Worm (Caenorhabditis elegans) whole organism, young adult: ENCODE data around the gene cyp-25A2.
A peak's percentile ranks its signal among the peaks of the same experiment; 100 is the strongest.

Experiments
- B0019.2 ChIP-seq: fragments of 200-800 bp; sonication (Bioruptor generic); conservative IDR thresholded peaks from 2 replicates; pipeline ENCODE4 v1.3.6; 2022; ENCODE audit warnings: missing genetic modification reagents, missing genetic modification characterization, missing compliant biosample characterization
- B0035.1 ChIP-seq: sonication (generic microtip); optimal IDR thresholded peaks from 2 replicates; lab custom pipeline; 2016; ENCODE audit warnings: missing genetic modification characterization, mild to moderate bottlenecking, missing compliant biosample characterization, missing genotype, missing genetic modification reagents
- B0336.3 ChIP-seq: fragments of 200-800 bp; sonication (Bioruptor generic); IDR thresholded peaks from 2 replicates; pipeline ENCODE4 v1.3.6; 2022; ENCODE audit warnings: missing genetic modification characterization, missing compliant biosample characterization
- D2030.7 ChIP-seq: fragments of 200-800 bp; sonication (Bioruptor generic); IDR thresholded peaks from 2 replicates; pipeline ENCODE4 v1.3.6; 2022; ENCODE audit warnings: missing genetic modification reagents, missing genetic modification characterization, missing compliant biosample characterization
- F10E7.11 ChIP-seq: sonication (generic microtip); optimal IDR thresholded peaks from 2 replicates; lab custom pipeline; 2017; ENCODE audit warnings: mild to moderate bottlenecking, missing genetic modification characterization, moderate library complexity, missing compliant biosample characterization
- F22D6.2 ChIP-seq: sonication (generic microtip); optimal IDR thresholded peaks from 2 replicates; lab custom pipeline; 2016; ENCODE audit warnings: mild to moderate bottlenecking, missing genetic modification characterization, missing compliant biosample characterization
- F33H1.4 ChIP-seq: fragments of 200-800 bp; sonication (Bioruptor generic); IDR thresholded peaks from 2 replicates; pipeline ENCODE4 v1.3.6; 2022; ENCODE audit warnings: missing genetic modification reagents, missing genetic modification characterization, missing compliant biosample characterization
- F52B5.7 ChIP-seq: sonication (generic microtip); optimal IDR thresholded peaks from 2 replicates; lab custom pipeline; 2016; ENCODE audit warnings: mild to moderate bottlenecking, missing genetic modification characterization, missing compliant biosample characterization
- F55B11.4 ChIP-seq: sonication (generic microtip); optimal IDR thresholded peaks from 2 replicates; lab custom pipeline; 2016; ENCODE audit warnings: missing compliant biosample characterization, missing genetic modification characterization, borderline replicate concordance; ENCODE audit not compliant: insufficient read depth
- K11D2.4 ChIP-seq: fragments of 200-800 bp; sonication (Bioruptor generic); IDR thresholded peaks from 2 replicates; pipeline ENCODE4 v1.3.6; 2022; ENCODE audit warnings: missing genetic modification reagents, missing genetic modification characterization, missing compliant biosample characterization
- K12H6.12 ChIP-seq: fragments of 200-800 bp; sonication (Bioruptor generic); optimal IDR thresholded peaks from 2 replicates; lab custom pipeline; 2018; ENCODE audit warnings: mild to moderate bottlenecking, missing genetic modification characterization, missing compliant biosample characterization
- T26A5.8 ChIP-seq: sonication (generic microtip); optimal IDR thresholded peaks from 2 replicates; lab custom pipeline; 2016; ENCODE audit warnings: missing genetic modification characterization, missing compliant biosample characterization
- ama-1 ChIP-seq, 3 experiments: fragments of 150-350 bp in 1 of 3; sonication (generic microtip) in 2 of 3; optimal IDR thresholded peaks; 2 replicates each; lab custom pipeline; 2014 to 2018; ENCODE audit warnings: missing biosample characterization in 2 of 3, missing genetic modification characterization in 2 of 3, missing genetic modification reagents in 2 of 3
- aptf-2 ChIP-seq: fragments of 200-800 bp; sonication (Bioruptor generic); conservative IDR thresholded peaks from 2 replicates; pipeline ENCODE4 v1.3.6; 2022; ENCODE audit warnings: missing genetic modification reagents, missing genetic modification characterization, missing compliant biosample characterization
- attf-5 ChIP-seq: fragments of 200-800 bp; sonication (Bioruptor generic); optimal IDR thresholded peaks from 2 replicates; lab custom pipeline; 2018; ENCODE audit warnings: mild to moderate bottlenecking, missing genetic modification characterization, missing compliant biosample characterization
- bed-2 ChIP-seq: fragments of 200-800 bp; sonication (Bioruptor generic); IDR thresholded peaks from 2 replicates; pipeline ENCODE4 v1.3.6; 2022; ENCODE audit warnings: missing genetic modification reagents, missing genetic modification characterization, missing compliant biosample characterization
- cebp-1 ChIP-seq, 2 experiments: fragments of 200-800 bp in 1 of 2; sonication (Bioruptor generic) in 1 of 2; sonication (generic microtip) in 1 of 2; IDR thresholded peaks in 1 of 2; optimal IDR thresholded peaks in 1 of 2; 2 replicates each; pipeline versions ENCODE4 v1.3.6 to Lab custom; 2017 to 2022; ENCODE audit warnings: missing compliant biosample characterization in 2 of 2, missing genetic modification characterization in 2 of 2, mild to moderate bottlenecking in 1 of 2, missing genetic modification reagents in 1 of 2, moderate library complexity in 1 of 2
- ceh-100 ChIP-seq: fragments of 200-800 bp; sonication (Bioruptor generic); IDR thresholded peaks from 2 replicates; pipeline ENCODE4 v1.3.6; 2022; ENCODE audit warnings: missing genetic modification reagents, missing genetic modification characterization, missing compliant biosample characterization
- ceh-58 ChIP-seq: fragments of 200-800 bp; sonication (Bioruptor generic); IDR thresholded peaks from 2 replicates; pipeline ENCODE4 v1.3.6; 2022; ENCODE audit warnings: missing genetic modification characterization, missing compliant biosample characterization
- dpl-1 ChIP-seq: fragments of 150-350 bp; optimal IDR thresholded peaks from 2 replicates; lab custom pipeline; 2014; ENCODE audit warnings: missing biosample characterization, missing genetic modification reagents, missing genetic modification characterization
- efl-1 ChIP-seq: fragments of 150-350 bp; optimal IDR thresholded peaks from 2 replicates; lab custom pipeline; 2014; ENCODE audit warnings: missing biosample characterization, missing genetic modification reagents, missing genetic modification characterization
- egrh-3 ChIP-seq: fragments of 200-800 bp; sonication (Bioruptor generic); IDR thresholded peaks from 2 replicates; pipeline ENCODE4 v1.3.6; 2022; ENCODE audit warnings: missing genetic modification reagents, missing genetic modification characterization, missing compliant biosample characterization
- fkh-3 ChIP-seq: sonication (generic microtip); optimal IDR thresholded peaks from 2 replicates; lab custom pipeline; 2016; ENCODE audit warnings: mild to moderate bottlenecking, missing genetic modification characterization, missing compliant biosample characterization
- gei-17 ChIP-seq: fragments of 200-800 bp; sonication (Bioruptor generic); optimal IDR thresholded peaks from 2 replicates; lab custom pipeline; 2018; ENCODE audit warnings: mild to moderate bottlenecking, missing genetic modification characterization, missing compliant biosample characterization
- hrde-1 ChIP-seq: sonication (generic microtip); optimal IDR thresholded peaks from 2 replicates; lab custom pipeline; 2016; ENCODE audit warnings: missing genetic modification characterization, mild to moderate bottlenecking, missing compliant biosample characterization, moderate library complexity, missing genotype, missing genetic modification reagents, borderline replicate concordance
- hsf-1 ChIP-seq: fragments of 200-800 bp; sonication (Bioruptor generic); IDR thresholded peaks from 2 replicates; pipeline ENCODE4 v1.3.6; 2022; ENCODE audit warnings: missing genetic modification reagents, missing genetic modification characterization, missing compliant biosample characterization
- lin-35 ChIP-seq, 3 experiments: fragments of 150-350 bp in 2 of 3; sonication (generic microtip) in 1 of 3; optimal IDR thresholded peaks; 2 replicates each; lab custom pipeline; 2014 to 2018; ENCODE audit warnings: missing biosample characterization in 3 of 3, missing genetic modification characterization in 3 of 3, missing genetic modification reagents in 3 of 3
- lin-40 ChIP-seq: sonication (generic microtip); optimal IDR thresholded peaks from 2 replicates; lab custom pipeline; 2016; ENCODE audit warnings: missing genetic modification characterization, mild to moderate bottlenecking, missing compliant biosample characterization, missing genotype, missing genetic modification reagents
- lir-1 ChIP-seq: fragments of 200-800 bp; sonication (Bioruptor generic); conservative IDR thresholded peaks from 2 replicates; pipeline ENCODE4 v1.3.6; 2022; ENCODE audit warnings: missing genetic modification reagents, missing genetic modification characterization, missing compliant biosample characterization
- lsl-1 ChIP-seq: fragments of 200-800 bp; sonication (Bioruptor generic); optimal IDR thresholded peaks from 2 replicates; lab custom pipeline; 2018; ENCODE audit warnings: mild to moderate bottlenecking, missing genetic modification characterization, moderate library complexity, missing compliant biosample characterization
- lsy-27 ChIP-seq: sonication (generic microtip); optimal IDR thresholded peaks from 2 replicates; lab custom pipeline; 2017; ENCODE audit warnings: missing genetic modification characterization, mild to moderate bottlenecking, missing compliant biosample characterization, antibody characterized with exemption, missing genotype, borderline replicate concordance; ENCODE audit not compliant: insufficient read depth
- madf-3 ChIP-seq: fragments of 200-800 bp; sonication (Bioruptor generic); IDR thresholded peaks from 2 replicates; pipeline ENCODE4 v1.3.6; 2022; ENCODE audit warnings: missing genetic modification reagents, missing genetic modification characterization, missing compliant biosample characterization
- madf-6 ChIP-seq: fragments of 200-800 bp; sonication (Bioruptor generic); IDR thresholded peaks from 2 replicates; pipeline ENCODE4 v1.3.6; 2022; ENCODE audit warnings: missing genetic modification reagents, missing genetic modification characterization, missing compliant biosample characterization
- madf-8 ChIP-seq: fragments of 200-800 bp; sonication (Bioruptor generic); conservative IDR thresholded peaks from 2 replicates; pipeline ENCODE4 v1.3.6; 2022; ENCODE audit warnings: missing genetic modification reagents, missing genetic modification characterization, missing compliant biosample characterization
- mes-4 ChIP-seq: sonication (generic microtip); optimal IDR thresholded peaks from 2 replicates; lab custom pipeline; 2016; ENCODE audit warnings: missing genotype, missing genetic modification characterization, missing compliant biosample characterization
- nfya-1 ChIP-seq: sonication (generic microtip); optimal IDR thresholded peaks from 2 replicates; lab custom pipeline; 2017; ENCODE audit warnings: antibody characterized with exemption, missing compliant biosample characterization, missing genetic modification characterization, borderline replicate concordance; ENCODE audit not compliant: insufficient read depth
- nfyb-1 ChIP-seq: fragments of 200-800 bp; sonication (Bioruptor generic); IDR thresholded peaks from 2 replicates; pipeline ENCODE4 v1.3.6; 2022; ENCODE audit warnings: missing genetic modification reagents, missing genetic modification characterization, missing compliant biosample characterization
- nhr-179 ChIP-seq: sonication (generic microtip); optimal IDR thresholded peaks from 2 replicates; lab custom pipeline; 2016; ENCODE audit warnings: mild to moderate bottlenecking, missing genetic modification characterization, missing compliant biosample characterization
- nhr-90 ChIP-seq: sonication (generic microtip); optimal IDR thresholded peaks from 2 replicates; lab custom pipeline; 2016; ENCODE audit warnings: missing genotype, mild to moderate bottlenecking, missing genetic modification characterization, missing compliant biosample characterization
- repo-1 ChIP-seq: sonication (generic microtip); optimal IDR thresholded peaks from 2 replicates; lab custom pipeline; 2017; ENCODE audit warnings: mild to moderate bottlenecking, missing genetic modification characterization, missing compliant biosample characterization
- snpc-3.4 ChIP-seq: sonication (generic microtip); optimal IDR thresholded peaks from 2 replicates; lab custom pipeline; 2017; ENCODE audit warnings: missing genetic modification characterization, mild to moderate bottlenecking, missing compliant biosample characterization, antibody characterized with exemption, moderate library complexity, missing genotype, missing genetic modification reagents
- somi-1 ChIP-seq: fragments of 200-800 bp; sonication (Bioruptor generic); optimal IDR thresholded peaks from 2 replicates; lab custom pipeline; 2018; ENCODE audit warnings: mild to moderate bottlenecking, missing genetic modification characterization, missing compliant biosample characterization
- unc-130 ChIP-seq: sonication (generic microtip); optimal IDR thresholded peaks from 2 replicates; lab custom pipeline; 2016; ENCODE audit warnings: missing genetic modification reagents, missing genetic modification characterization, missing compliant biosample characterization

cyp-25A2 gene

ce11 chrIII:3863814-3864507 is 28.9 kb downstream of the cyp-25A2 start, which contains the start of gene acs-19:
TSS of gene acs-19 (plus strand) at chrIII:3864489.
- TF ChIP-seq lin-40 (tag; lab: Kevin White, UChicago): peak; percentile 19
- TF ChIP-seq dpl-1 (GFP tag; lab: Kevin White, UChicago): peak; percentile 40
- TF ChIP-seq D2030.7 (GFP tag; lab: Robert Waterston, UW): 0 out of 2 replicates have a peak, but pooled peaks have one; percentile 15
- TF ChIP-seq nfyb-1 (GFP tag; lab: Robert Waterston, UW): 0 out of 2 replicates have a peak, but pooled peaks have one; percentile 63
- peak; percentile 41; the same call in 1 of the 2 replicates for TF ChIP-seq madf-8
- TF ChIP-seq B0019.2: no peak
- TF ChIP-seq K12H6.12: peak; percentile 53
- TF ChIP-seq nhr-179: no peak
- TF ChIP-seq ama-1 (optimal IDR thresholded peaks at IDR 0.05; lab: Kevin White, UChicago): peak; percentile 11
- TF ChIP-seq ama-1 (GFP tag; optimal IDR thresholded peaks at IDR 0.05; lab: Kevin White, UChicago): no peak
- TF ChIP-seq hrde-1: no peak
- 0 out of 2 replicates have a peak, but pooled peaks have one; percentile 22 for TF ChIP-seq madf-3 (GFP tag; lab: Robert Waterston, UW)
- TF ChIP-seq efl-1 (GFP tag; lab: Kevin White, UChicago): peak; percentile 69
- TF ChIP-seq B0035.1 (tag; lab: Kevin White, UChicago): no peak
- TF ChIP-seq lsl-1 (GFP tag; lab: Kevin White, UChicago): peak; percentile 59
- peak; percentile 76 for TF ChIP-seq madf-6 (GFP tag; lab: Robert Waterston, UW)
- TF ChIP-seq somi-1 (GFP tag; lab: Kevin White, UChicago): no peak
- peak; percentile 30 for TF ChIP-seq F52B5.7 (tag; lab: Kevin White, UChicago)
- TF ChIP-seq F33H1.4: peak; percentile 35

- TF ChIP-seq ceh-100 (GFP tag; lab: Robert Waterston, UW) (peak; percentile 95), snpc-3.4 (tag; lab: Kevin White, UChicago) (peak; percentile 99), efl-1 (GFP tag; lab: Kevin White, UChicago) (peak; percentile 100), nhr-90 (tag; lab: Kevin White, UChicago) (peak; percentile 99), repo-1 (tag; lab: Kevin White, UChicago) (peak; percentile 100), F22D6.2 (tag; lab: Kevin White, UChicago) (peak; percentile 97), T26A5.8 (peak; percentile 99), gei-17 (GFP tag; lab: Kevin White, UChicago) (peak; percentile 95), hsf-1 (GFP tag; lab: Robert Waterston, UW) (peak; percentile 97), F55B11.4 (tag; lab: Kevin White, UChicago) (no peak), egrh-3 (peak; percentile 94), fkh-3 (peak; percentile 96), K11D2.4 (peak; percentile 100), F10E7.11 (tag; lab: Kevin White, UChicago) (peak; percentile 99), lsy-27 (peak; percentile 54), mes-4 (tag; lab: Kevin White, UChicago) (peak; percentile 93), lir-1 (GFP tag; lab: Robert Waterston, UW) (peak; percentile 100), nfya-1 (no peak), ceh-58 (peak; percentile 98), cebp-1 (GFP tag; IDR thresholded peaks at IDR 0.05; lab: Robert Waterston, UW) (peak; percentile 98), cebp-1 (tag; optimal IDR thresholded peaks at IDR 0.05; lab: Kevin White, UChicago) (peak; percentile 100), unc-130 (peak; percentile 98), B0336.3 (GFP tag; lab: Robert Waterston, UW) (peak; percentile 100), madf-6 (GFP tag; lab: Robert Waterston, UW) (peak; percentile 99), bed-2 (peak; percentile 98), aptf-2 (peak; percentile 92), madf-3 (GFP tag; lab: Robert Waterston, UW) (peak; percentile 99), attf-5 (peak; percentile 100), lin-35 (GFP tag; optimal IDR thresholded peaks at IDR 0.05; lab: Kevin White, UChicago) (peak; percentile 99 to 100 (median 100)), B0035.1 (tag; lab: Kevin White, UChicago) (peak; percentile 97)
Observed at ce11 chrIII:3867378-3867904, 32.4 kb downstream of the cyp-25A2 start, which contains the start of gene rpl-3. TSS of gene rpl-3 (plus strand) at chrIII:3867854.
